Fruit fly (Drosophila melanogaster): Measurements from ENCODE around the gene CG43861.

- TF ChIP-seq dmrt11E (tag; optimal IDR thresholded peaks at IDR 0.05), result no peak
- TF ChIP-seq CG7963 (GFP tag; IDR thresholded peaks at IDR 0.05; ENCODE audit: partially characterized antibody), result peak; percentile 55; the same call in 1 of the 3 replicates
- TF ChIP-seq Bgb (GFP tag; IDR thresholded peaks at IDR 0.05; ENCODE audit: partially characterized antibody), result peak; percentile 80
- TF ChIP-seq CG16813 (GFP tag; IDR thresholded peaks at IDR 0.05; ENCODE audit: partially characterized antibody), result peak; percentile 72
- TF ChIP-seq crp (GFP tag; optimal IDR thresholded peaks at IDR 0.05), result no peak
- TF ChIP-seq CG31224 (GFP tag; IDR thresholded peaks at IDR 0.05), result no peak
- no peak for TF ChIP-seq jigr1 (GFP tag; IDR thresholded peaks at IDR 0.05)
- no peak for TF ChIP-seq CG17829 (tag; optimal IDR thresholded peaks at IDR 0.05)
- no peak for TF ChIP-seq dpn (GFP tag; optimal IDR thresholded peaks at IDR 0.05)
- no peak for TF ChIP-seq CG17385 (GFP tag; optimal IDR thresholded peaks at IDR 0.05)
- no peak for TF ChIP-seq CG6689 (GFP tag; IDR thresholded peaks at IDR 0.05)
- no peak for TF ChIP-seq ken (GFP tag; IDR thresholded peaks at IDR 0.05)
- TF ChIP-seq dati (GFP tag; IDR thresholded peaks at IDR 0.05), result no peak
- TF ChIP-seq CG3838 (GFP tag; optimal IDR thresholded peaks at IDR 0.05), result no peak
These were observed 48.4 kb upstream of the CG43861 start, which contains the start of gene vls for dm6 chr2L:20065516-20065915.

Measured in whole organism, embryonic.